Fruit fly (Drosophila melanogaster) whole organism, embryonic: ENCODE results near the gene akirin.

Experiments
- Abd-B ChIP-seq: fragments of 200-800 bp; sonication (Bioruptor generic); optimal IDR thresholded peaks from 2 replicates; lab custom pipeline; 2018; ENCODE audit warnings: missing biosample characterization, mild to moderate bottlenecking, missing genetic modification characterization, moderate library complexity
- Antp ChIP-seq: fragments of 200-800 bp; sonication (Bioruptor generic); optimal IDR thresholded peaks from 3 replicates; lab custom pipeline; 2016; ENCODE audit warnings: missing biosample characterization, missing genetic modification characterization
- BtbVII ChIP-seq: fragments of 200-800 bp; sonication (Bioruptor generic); optimal IDR thresholded peaks from 3 replicates; lab custom pipeline; 2017; ENCODE audit warnings: missing biosample characterization, mild to moderate bottlenecking, missing genetic modification characterization
- CG10462 ChIP-seq: fragments of 200-800 bp; sonication (Bioruptor generic); optimal IDR thresholded peaks from 2 replicates; lab custom pipeline; 2016; ENCODE audit warnings: missing biosample characterization, missing genetic modification characterization
- CG1233 ChIP-seq: fragments of 200-800 bp; sonication (Bioruptor generic); optimal IDR thresholded peaks from 4 replicates; lab custom pipeline; 2018; ENCODE audit warnings: missing biosample characterization, mild to moderate bottlenecking, missing genetic modification characterization
- CG13894 ChIP-seq: fragments of 200-800 bp; sonication (Bioruptor generic); optimal IDR thresholded peaks from 3 replicates; lab custom pipeline; 2018; ENCODE audit warnings: missing biosample characterization, mild to moderate bottlenecking, missing genetic modification characterization, moderate library complexity
- CG17186 ChIP-seq: fragments of 200-800 bp; sonication (Bioruptor generic); optimal IDR thresholded peaks from 3 replicates; lab custom pipeline; 2017; ENCODE audit warnings: missing biosample characterization, missing genetic modification reagents, missing genetic modification characterization
- CG30431 ChIP-seq: fragments of 200-800 bp; sonication (Bioruptor generic); optimal IDR thresholded peaks from 2 replicates; lab custom pipeline; 2017; ENCODE audit warnings: missing biosample characterization, missing genetic modification characterization
- CG3995 ChIP-seq: fragments of 200-800 bp; sonication (Bioruptor generic); optimal IDR thresholded peaks from 3 replicates; lab custom pipeline; 2016; ENCODE audit warnings: missing biosample characterization, missing genetic modification characterization
- CG43689 ChIP-seq: fragments of 200-800 bp; sonication (Bioruptor generic); IDR thresholded peaks from 2 replicates; pipeline ENCODE4 v1.3.6; 2022; ENCODE audit warnings: missing biosample characterization, missing genetic modification characterization
- CG4707 ChIP-seq: fragments of 200-800 bp; sonication (Bioruptor generic); optimal IDR thresholded peaks from 2 replicates; lab custom pipeline; 2018; ENCODE audit warnings: missing biosample characterization, mild to moderate bottlenecking, missing genetic modification characterization, moderate library complexity
- CG6689 ChIP-seq: fragments of 200-800 bp; sonication (Bioruptor generic); IDR thresholded peaks from 2 replicates; pipeline ENCODE4 v1.3.6; 2022; ENCODE audit warnings: missing biosample characterization, missing genetic modification characterization
- CG7745 ChIP-seq: fragments of 200-800 bp; sonication (Bioruptor generic); optimal IDR thresholded peaks from 2 replicates; lab custom pipeline; 2018; ENCODE audit warnings: missing biosample characterization, mild to moderate bottlenecking, missing genetic modification characterization, moderate library complexity
- CG7928 ChIP-seq: fragments of 200-800 bp; sonication (Bioruptor generic); optimal IDR thresholded peaks from 2 replicates; lab custom pipeline; 2017; ENCODE audit warnings: missing biosample characterization, mild to moderate bottlenecking, missing genetic modification characterization
- CG8924 ChIP-seq: fragments of 200-800 bp; optimal IDR thresholded peaks from 3 replicates; lab custom pipeline; 2019; ENCODE audit warnings: missing biosample characterization, mild to moderate bottlenecking, missing genetic modification characterization, moderate library complexity
- CG9727 ChIP-seq: fragments of 200-800 bp; sonication (Bioruptor generic); optimal IDR thresholded peaks from 3 replicates; lab custom pipeline; 2017; ENCODE audit warnings: missing biosample characterization, mild to moderate bottlenecking, missing genetic modification characterization
- CTCF ChIP-seq: fragments of 200-800 bp; sonication (Bioruptor generic); optimal IDR thresholded peaks from 2 replicates; lab custom pipeline; 2017; ENCODE audit warnings: missing biosample characterization, mild to moderate bottlenecking, missing genetic modification characterization, moderate library complexity
- Doc3 ChIP-seq: fragments of 200-800 bp; sonication (Bioruptor generic); IDR thresholded peaks from 3 replicates; pipeline ENCODE4 v1.3.6; 2022; ENCODE audit warnings: missing biosample characterization, missing genetic modification characterization; ENCODE audit not compliant: partially characterized antibody
- E2f2 ChIP-seq: fragments of 200-800 bp; sonication (Bioruptor generic); IDR thresholded peaks from 2 replicates; pipeline ENCODE4 v1.3.6; 2022; ENCODE audit warnings: missing biosample characterization, missing genetic modification characterization
- Fer2 ChIP-seq: fragments of 200-800 bp; sonication (Bioruptor generic); optimal IDR thresholded peaks from 2 replicates; lab custom pipeline; 2018; ENCODE audit warnings: missing biosample characterization, mild to moderate bottlenecking, missing genetic modification characterization, moderate library complexity
- H2.0 ChIP-seq: fragments of 200-800 bp; sonication (Bioruptor generic); IDR thresholded peaks from 2 replicates; pipeline ENCODE4 v1.3.6; 2022; ENCODE audit warnings: missing biosample characterization, missing genetic modification characterization
- HLH3B ChIP-seq: fragments of 200-800 bp; sonication (Bioruptor generic); IDR thresholded peaks from 2 replicates; pipeline ENCODE4 v1.3.6; 2022; ENCODE audit warnings: missing biosample characterization, missing genetic modification characterization
- Hr78 ChIP-seq, 2 experiments: fragments of 200-800 bp in 1 of 2; fragments of >200 bp in 1 of 2; sonication (Bioruptor generic) in 1 of 2; optimal IDR thresholded peaks; 2 replicates each; lab custom pipeline; 2017 to 2019; ENCODE audit warnings: missing biosample characterization in 2 of 2, missing genetic modification characterization in 2 of 2, mild to moderate bottlenecking in 1 of 2, moderate library complexity in 1 of 2
- TFAM ChIP-seq: fragments of 200-800 bp; sonication (Bioruptor generic); optimal IDR thresholded peaks from 2 replicates; lab custom pipeline; 2017; ENCODE audit warnings: missing biosample characterization, missing genetic modification characterization, inconsistent platforms
- Taf1 ChIP-seq: fragments of 200-800 bp; sonication (Bioruptor generic); IDR thresholded peaks from 2 replicates; pipeline ENCODE4 v1.3.6; 2022; ENCODE audit warnings: missing biosample characterization, missing genetic modification characterization
- Trl ChIP-seq, 3 experiments: fragments of >200 bp in 2 of 3; fragments of 200-800 bp in 1 of 3; sonication (Bioruptor generic) in 1 of 3; optimal IDR thresholded peaks; 2 replicates in 1 of 3; 3 replicates in 2 of 3; lab custom pipeline; 2016 to 2017; ENCODE audit warnings: missing biosample characterization in 1 of 3, missing genetic modification characterization in 1 of 3
- Vsx1 ChIP-seq: fragments of 200-800 bp; sonication (Bioruptor generic); optimal IDR thresholded peaks from 2 replicates; lab custom pipeline; 2017; ENCODE audit warnings: missing biosample characterization, mild to moderate bottlenecking, missing genetic modification characterization, missing genetic modification reagents
- Xrp1 ChIP-seq: fragments of 200-800 bp; sonication (Bioruptor generic); IDR thresholded peaks from 2 replicates; pipeline ENCODE4 v1.3.6; 2022; ENCODE audit warnings: missing biosample characterization, missing genetic modification characterization
- az2 ChIP-seq: fragments of 200-800 bp; sonication (Bioruptor generic); optimal IDR thresholded peaks from 3 replicates; lab custom pipeline; 2016; ENCODE audit warnings: missing biosample characterization, missing genetic modification characterization
- da ChIP-seq: fragments of 200-800 bp; sonication (Bioruptor generic); optimal IDR thresholded peaks from 2 replicates; lab custom pipeline; 2016; ENCODE audit warnings: missing biosample characterization, missing genetic modification characterization
- dimm ChIP-seq: fragments of 200-800 bp; sonication (Bioruptor generic); IDR thresholded peaks from 2 replicates; pipeline ENCODE4 v1.3.6; 2022; ENCODE audit warnings: missing biosample characterization, missing genetic modification characterization
- ewg ChIP-seq: fragments of 200-800 bp; sonication (Bioruptor generic); optimal IDR thresholded peaks from 3 replicates; lab custom pipeline; 2017; ENCODE audit warnings: mild to moderate bottlenecking, missing biosample characterization, missing genetic modification reagents, missing genetic modification characterization
- fd3F ChIP-seq: fragments of 200-800 bp; sonication (Bioruptor generic); optimal IDR thresholded peaks from 2 replicates; lab custom pipeline; 2018; ENCODE audit warnings: missing biosample characterization, mild to moderate bottlenecking, missing genetic modification characterization, moderate library complexity
- fru ChIP-seq: fragments of >200 bp; optimal IDR thresholded peaks from 2 replicates; lab custom pipeline; 2017
- gcm ChIP-seq: fragments of 200-800 bp; sonication (Bioruptor generic); optimal IDR thresholded peaks from 2 replicates; lab custom pipeline; 2019; ENCODE audit warnings: missing biosample characterization, mild to moderate bottlenecking, missing genetic modification characterization, moderate library complexity
- gcm2 ChIP-seq: fragments of 200-800 bp; sonication (Bioruptor generic); optimal IDR thresholded peaks from 2 replicates; lab custom pipeline; 2016; ENCODE audit warnings: missing biosample characterization, missing genetic modification characterization
- gfzf ChIP-seq: fragments of 200-800 bp; sonication (Bioruptor generic); optimal IDR thresholded peaks from 2 replicates; lab custom pipeline; 2016; ENCODE audit warnings: missing biosample characterization, mild to moderate bottlenecking, missing genetic modification characterization, moderate library complexity
- gsb ChIP-seq: fragments of 200-800 bp; sonication (Bioruptor generic); IDR thresholded peaks from 2 replicates; pipeline ENCODE4 v1.3.6; 2022; ENCODE audit warnings: missing biosample characterization, missing genetic modification characterization
- hbn ChIP-seq: fragments of 200-800 bp; sonication (Bioruptor generic); IDR thresholded peaks from 2 replicates; pipeline ENCODE4 v1.3.6; 2022; ENCODE audit warnings: missing biosample characterization, missing genetic modification characterization; ENCODE audit not compliant: partially characterized antibody
- inv ChIP-seq: fragments of 200-800 bp; sonication (Bioruptor generic); IDR thresholded peaks from 2 replicates; pipeline ENCODE4 v1.3.6; 2022; ENCODE audit warnings: missing biosample characterization, missing genetic modification characterization; ENCODE audit not compliant: partially characterized antibody
- mirr ChIP-seq: fragments of 200-800 bp; sonication (Bioruptor generic); optimal IDR thresholded peaks from 3 replicates; lab custom pipeline; 2018; ENCODE audit warnings: missing biosample characterization, mild to moderate bottlenecking, missing genetic modification characterization
- mld ChIP-seq: fragments of 200-800 bp; sonication (Bioruptor generic); IDR thresholded peaks from 3 replicates; pipeline ENCODE4 v1.3.6; 2022; ENCODE audit warnings: missing biosample characterization, missing genetic modification characterization; ENCODE audit not compliant: partially characterized antibody
- nau ChIP-seq: fragments of 200-800 bp; sonication (Bioruptor generic); optimal IDR thresholded peaks from 3 replicates; lab custom pipeline; 2017; ENCODE audit warnings: missing biosample characterization, mild to moderate bottlenecking, missing genetic modification characterization, missing genetic modification reagents
- pb ChIP-seq: fragments of 200-800 bp; sonication (Bioruptor generic); optimal IDR thresholded peaks from 3 replicates; lab custom pipeline; 2016; ENCODE audit warnings: missing biosample characterization, missing genetic modification characterization
- prd ChIP-seq, 3 experiments: fragments of >200 bp in 2 of 3; fragments of 200-800 bp in 1 of 3; sonication (Bioruptor generic) in 1 of 3; optimal IDR thresholded peaks in 2 of 3; IDR thresholded peaks in 1 of 3; 2 replicates in 2 of 3; 3 replicates in 1 of 3; pipeline versions ENCODE4 v1.3.6 to Lab custom; 2017 to 2022; ENCODE audit warnings: missing biosample characterization in 1 of 3, missing genetic modification characterization in 1 of 3
- rib ChIP-seq: fragments of 200-800 bp; sonication (Bioruptor generic); IDR thresholded peaks from 2 replicates; pipeline ENCODE4 v1.3.6; 2022; ENCODE audit warnings: missing biosample characterization, missing genetic modification characterization
- row ChIP-seq: fragments of 200-800 bp; sonication (Bioruptor generic); IDR thresholded peaks from 3 replicates; pipeline ENCODE4 v1.3.6; 2022; ENCODE audit warnings: missing biosample characterization, missing genetic modification characterization
- seq ChIP-seq: fragments of 200-800 bp; sonication (Bioruptor generic); IDR thresholded peaks from 2 replicates; pipeline ENCODE4 v1.3.6; 2022; ENCODE audit warnings: missing biosample characterization, missing genetic modification characterization
- sisA ChIP-seq: fragments of 200-800 bp; sonication (Bioruptor generic); IDR thresholded peaks from 2 replicates; pipeline ENCODE4 v1.3.6; 2022; ENCODE audit warnings: missing biosample characterization, missing genetic modification characterization
- tx ChIP-seq: fragments of 200-800 bp; sonication (Bioruptor generic); optimal IDR thresholded peaks from 2 replicates; lab custom pipeline; 2016; ENCODE audit warnings: missing biosample characterization, missing genetic modification characterization
- wdn ChIP-seq: fragments of 200-800 bp; sonication (Bioruptor generic); IDR thresholded peaks from 2 replicates; pipeline ENCODE4 v1.3.6; 2022; ENCODE audit warnings: missing biosample characterization, missing genetic modification characterization

The akirin gene

dm6 chr3L:7359827-7360323 lies 9.8 kb upstream of the akirin start, which contains the start of gene pst (continued):
- TF ChIP-seq Trl (optimal IDR thresholded peaks at IDR 0.05; lab: Kevin White, UChicago) = no peak
- no peak for TF ChIP-seq Trl (GFP tag; optimal IDR thresholded peaks at IDR 0.05; lab: Kevin White, UChicago)
- no peak for TF ChIP-seq Antp
- TF ChIP-seq row (GFP tag; lab: Robert Waterston, UW) = no peak
- TF ChIP-seq gfzf (GFP tag; lab: Kevin White, UChicago) = peak; percentile 70
- no peak for TF ChIP-seq CG1233
- no peak for TF ChIP-seq CG6689 (GFP tag; lab: Robert Waterston, UW)
- TF ChIP-seq Xrp1 (GFP tag; lab: Robert Waterston, UW) = no peak
- TF ChIP-seq fru = no peak
- no peak; the same call in 1 of the 2 replicates for TF ChIP-seq seq (GFP tag; lab: Robert Waterston, UW)
- no peak for TF ChIP-seq CG3995 (GFP tag; lab: Kevin White, UChicago)
- peak; percentile 45 for TF ChIP-seq CG13894 (tag; lab: Kevin White, UChicago)
- TF ChIP-seq Vsx1 = peak; percentile 64
- TF ChIP-seq Fer2 (tag; lab: Kevin White, UChicago) = no peak
- TF ChIP-seq hbn (GFP tag; lab: Robert Waterston, UW) = no peak
- no peak for TF ChIP-seq az2 (GFP tag; lab: Kevin White, UChicago)
- no peak for TF ChIP-seq nau (GFP tag; lab: Kevin White, UChicago)
- TF ChIP-seq TFAM (GFP tag; lab: Kevin White, UChicago) = no peak
- TF ChIP-seq prd (optimal IDR thresholded peaks at IDR 0.05; lab: Kevin White, UChicago) = no peak
- TF ChIP-seq prd (GFP tag; IDR thresholded peaks at IDR 0.05; lab: Robert Waterston, UW) = no peak
- TF ChIP-seq mirr = peak; percentile 44
- no peak for TF ChIP-seq tx (GFP tag; lab: Kevin White, UChicago)
- TF ChIP-seq inv (GFP tag; lab: Robert Waterston, UW) = no peak
- no peak for TF ChIP-seq pb (GFP tag; lab: Kevin White, UChicago)
- no peak for TF ChIP-seq CTCF (GFP tag; lab: Kevin White, UChicago)
- no peak for TF ChIP-seq CG10462
- no peak for TF ChIP-seq HLH3B (GFP tag; lab: Robert Waterston, UW)
- no peak for TF ChIP-seq sisA
- TF ChIP-seq gcm (GFP tag; lab: Kevin White, UChicago) = no peak
- no peak for TF ChIP-seq CG30431 (GFP tag; lab: Kevin White, UChicago)
- no peak for TF ChIP-seq wdn (GFP tag; lab: Robert Waterston, UW)
- peak; percentile 29 for TF ChIP-seq CG9727
- no peak for TF ChIP-seq CG43689
- 0 out of 3 replicates have a peak, but pooled peaks have one; percentile 35 for TF ChIP-seq mld (GFP tag; lab: Robert Waterston, UW)
- no peak for TF ChIP-seq gcm2 (GFP tag; lab: Kevin White, UChicago)
- peak; percentile 66 for TF ChIP-seq CG7928 (GFP tag; lab: Kevin White, UChicago)
- TF ChIP-seq rib (GFP tag; lab: Robert Waterston, UW) = peak; percentile 34
- TF ChIP-seq CG7745 (tag; lab: Kevin White, UChicago) = no peak
- no peak for TF ChIP-seq CG4707 (GFP tag; lab: Kevin White, UChicago)
- TF ChIP-seq da = no peak
- no peak for TF ChIP-seq ewg
- no peak for TF ChIP-seq Abd-B
- no peak for TF ChIP-seq CG17186 (GFP tag; lab: Kevin White, UChicago)
- TF ChIP-seq E2f2 (GFP tag; lab: Robert Waterston, UW) = peak; percentile 52; the same call in 1 of the 2 replicates
- no peak for TF ChIP-seq dimm
- no peak for TF ChIP-seq gsb (GFP tag; lab: Robert Waterston, UW)
- no peak for TF ChIP-seq Hr78 (GFP tag; optimal IDR thresholded peaks at IDR 0.05; lab: Kevin White, UChicago)
- TF ChIP-seq fd3F (GFP tag; lab: Kevin White, UChicago) = no peak
- TF ChIP-seq Doc3 = no peak
- no peak for TF ChIP-seq CG8924 (tag; lab: Kevin White, UChicago)
- TF ChIP-seq H2.0 (GFP tag; lab: Robert Waterston, UW) = 0 out of 2 replicates have a peak, but pooled peaks have one; percentile 25
- TF ChIP-seq Taf1 (GFP tag; lab: Robert Waterston, UW) = no peak
- TF ChIP-seq BtbVII = no peak
